Worm (Caenorhabditis elegans) whole organism, L4 larva: ENCODE measurements around the gene ins-9.

Experiments
- F10B5.3 ChIP-seq: sonication (generic microtip); optimal IDR thresholded peaks from 2 replicates; lab custom pipeline; 2016; ENCODE audit warnings: mild to moderate bottlenecking, missing genetic modification characterization, missing compliant biosample characterization
- F26F4.8 ChIP-seq: fragments of 200-800 bp; sonication (Bioruptor generic); conservative IDR thresholded peaks from 2 replicates; pipeline ENCODE4 v1.3.6; 2022; ENCODE audit warnings: missing genetic modification characterization, missing compliant biosample characterization
- F49E8.2 ChIP-seq: sonication (generic microtip); optimal IDR thresholded peaks from 2 replicates; lab custom pipeline; 2016; ENCODE audit warnings: missing compliant biosample characterization, mild to moderate bottlenecking, missing genetic modification characterization, borderline replicate concordance
- Y105C5A.15 ChIP-seq: fragments of 200-800 bp; sonication (Bioruptor generic); IDR thresholded peaks from 2 replicates; pipeline ENCODE4 v1.3.6; 2022; ENCODE audit warnings: missing genetic modification characterization, missing compliant biosample characterization
- Y48G9A.11 ChIP-seq: fragments of 200-800 bp; sonication (Bioruptor generic); IDR thresholded peaks from 2 replicates; pipeline ENCODE4 v1.3.6; 2022; ENCODE audit warnings: missing genetic modification reagents, missing genetic modification characterization, missing compliant biosample characterization
- aha-1 ChIP-seq: fragments of 150-350 bp; peaks from one replicate; lab custom pipeline; 2014; ENCODE audit warnings: missing biosample characterization, missing genetic modification characterization
- aly-2 ChIP-seq: sonication (generic microtip); optimal IDR thresholded peaks from 2 replicates; lab custom pipeline; 2018; ENCODE audit warnings: missing biosample characterization, missing genetic modification characterization
- ama-1 ChIP-seq: fragments of 150-350 bp; optimal IDR thresholded peaks from 2 replicates; lab custom pipeline; 2014; ENCODE audit warnings: inconsistent platforms, mixed read lengths
- arid-1 ChIP-seq: fragments of 200-800 bp; sonication (Bioruptor generic); conservative IDR thresholded peaks from 2 replicates; pipeline ENCODE4 v1.3.6; 2022; ENCODE audit warnings: missing genetic modification reagents, missing genetic modification characterization, missing compliant biosample characterization
- attf-4 ChIP-seq: sonication (generic microtip); optimal IDR thresholded peaks from 3 replicates; lab custom pipeline; 2017; ENCODE audit warnings: missing biosample characterization, missing genetic modification characterization
- ceh-28 ChIP-seq: fragments of 150-350 bp; optimal IDR thresholded peaks from 2 replicates; lab custom pipeline; 2014; ENCODE audit warnings: missing biosample characterization, missing genetic modification reagents, missing genetic modification characterization
- ceh-32 ChIP-seq: sonication (generic microtip); optimal IDR thresholded peaks from 2 replicates; lab custom pipeline; 2016; ENCODE audit warnings: mild to moderate bottlenecking, missing genetic modification characterization, missing compliant biosample characterization; ENCODE audit not compliant: poor library complexity
- cey-2 ChIP-seq: sonication (generic microtip); optimal IDR thresholded peaks from 3 replicates; lab custom pipeline; 2017; ENCODE audit warnings: missing genetic modification characterization, mild to moderate bottlenecking, missing compliant biosample characterization, antibody characterized with exemption, borderline replicate concordance; ENCODE audit not compliant: insufficient read depth
- daf-12 ChIP-seq: fragments of 150-350 bp; optimal IDR thresholded peaks from 2 replicates; lab custom pipeline; 2014; ENCODE audit warnings: missing biosample characterization, missing genetic modification reagents, missing genetic modification characterization
- daf-19 ChIP-seq: fragments of 200-800 bp; sonication (Bioruptor generic); conservative IDR thresholded peaks from 2 replicates; pipeline ENCODE4 v1.3.6; 2022; ENCODE audit warnings: missing genetic modification characterization, missing compliant biosample characterization
- dmd-6 ChIP-seq: fragments of 200-800 bp; sonication (Bioruptor generic); IDR thresholded peaks from 2 replicates; pipeline ENCODE4 v1.3.6; 2022; ENCODE audit warnings: missing genetic modification reagents, missing genetic modification characterization, missing compliant biosample characterization
- dmd-8 ChIP-seq: fragments of 200-800 bp; sonication (Bioruptor generic); IDR thresholded peaks from 2 replicates; pipeline ENCODE4 v1.3.6; 2022; ENCODE audit warnings: missing genetic modification characterization, missing compliant biosample characterization
- dmd-9 ChIP-seq: fragments of 200-800 bp; sonication (Bioruptor generic); IDR thresholded peaks from 2 replicates; pipeline ENCODE4 v1.3.6; 2022; ENCODE audit warnings: missing genetic modification reagents, missing genetic modification characterization, missing compliant biosample characterization
- fos-1 ChIP-seq: fragments of 150-350 bp; optimal IDR thresholded peaks from 2 replicates; lab custom pipeline; 2014; ENCODE audit warnings: missing biosample characterization, missing genetic modification characterization
- gei-8 ChIP-seq: fragments of 200-800 bp; sonication (Bioruptor generic); optimal IDR thresholded peaks from 2 replicates; lab custom pipeline; 2018; ENCODE audit warnings: mild to moderate bottlenecking, missing genetic modification characterization, missing compliant biosample characterization
- hmg-1.1 ChIP-seq: fragments of 200-800 bp; sonication (Bioruptor generic); IDR thresholded peaks from 2 replicates; pipeline ENCODE4 v1.3.6; 2022; ENCODE audit warnings: missing genetic modification reagents, missing genetic modification characterization, missing compliant biosample characterization
- lim-7 ChIP-seq: fragments of 200-800 bp; sonication (Bioruptor generic); IDR thresholded peaks from 2 replicates; pipeline ENCODE4 v1.3.6; 2022; ENCODE audit warnings: missing genetic modification characterization, missing compliant biosample characterization
- lin-15B ChIP-seq: fragments of 150-350 bp; sonication (generic microtip); optimal IDR thresholded peaks from 3 replicates; lab custom pipeline; 2014; ENCODE audit warnings: missing biosample characterization, missing genetic modification characterization
- lin-29 ChIP-seq: fragments of 200-800 bp; sonication (Bioruptor generic); IDR thresholded peaks from 2 replicates; pipeline ENCODE4 v1.3.6; 2022; ENCODE audit warnings: missing genetic modification reagents, missing genetic modification characterization, missing compliant biosample characterization
- lin-38 ChIP-seq: fragments of 200-800 bp; sonication (Bioruptor generic); IDR thresholded peaks from 2 replicates; pipeline ENCODE4 v1.3.6; 2022; ENCODE audit warnings: missing genetic modification reagents, missing genetic modification characterization, missing compliant biosample characterization
- lir-3 ChIP-seq: sonication (generic microtip); optimal IDR thresholded peaks from 2 replicates; lab custom pipeline; 2016; ENCODE audit warnings: mild to moderate bottlenecking, missing genetic modification characterization, missing compliant biosample characterization
- lsy-2 ChIP-seq, 2 experiments: fragments of 150-350 bp in 1 of 2; sonication (generic microtip) in 1 of 2; optimal IDR thresholded peaks; 2 replicates each; lab custom pipeline; 2014 to 2017; ENCODE audit warnings: missing biosample characterization in 2 of 2, missing genetic modification characterization in 2 of 2
- madf-5 ChIP-seq, 2 experiments: fragments of 200-800 bp; sonication (Bioruptor generic); IDR thresholded peaks; 2 replicates each; pipeline ENCODE4 v1.3.6; 2022; ENCODE audit warnings: missing compliant biosample characterization in 2 of 2, missing genetic modification characterization in 2 of 2
- madf-9 ChIP-seq: fragments of 200-800 bp; sonication (Bioruptor generic); conservative IDR thresholded peaks from 2 replicates; pipeline ENCODE4 v1.3.6; 2022; ENCODE audit warnings: missing genetic modification reagents, missing genetic modification characterization, missing compliant biosample characterization
- mdl-1 ChIP-seq, 2 experiments: fragments of 150-350 bp in 1 of 2; sonication (generic microtip) in 1 of 2; optimal IDR thresholded peaks; 2 replicates each; lab custom pipeline; 2014 to 2017; ENCODE audit warnings: missing biosample characterization in 2 of 2, missing genetic modification characterization in 2 of 2
- mep-1 ChIP-seq: fragments of 150-350 bp; sonication (generic microtip); optimal IDR thresholded peaks from 3 replicates; lab custom pipeline; 2014; ENCODE audit warnings: missing biosample characterization, missing genetic modification characterization
- mes-2 ChIP-seq: sonication (generic microtip); optimal IDR thresholded peaks from 2 replicates; lab custom pipeline; 2016; ENCODE audit warnings: missing genotype, mild to moderate bottlenecking, missing genetic modification characterization, missing compliant biosample characterization; ENCODE audit not compliant: poor library complexity, severe bottlenecking
- mxl-2 ChIP-seq: fragments of 200-800 bp; sonication (Bioruptor generic); conservative IDR thresholded peaks from 2 replicates; pipeline ENCODE4 v1.3.6; 2022; ENCODE audit warnings: missing genetic modification reagents, missing genetic modification characterization, missing compliant biosample characterization
- nhr-28 ChIP-seq: fragments of 150-350 bp; optimal IDR thresholded peaks from 2 replicates; lab custom pipeline; 2014; ENCODE audit warnings: missing biosample characterization, missing genetic modification characterization
- nhr-42 ChIP-seq: fragments of 200-800 bp; sonication (Bioruptor generic); IDR thresholded peaks from 2 replicates; pipeline ENCODE4 v1.3.6; 2022; ENCODE audit warnings: missing genetic modification characterization, missing compliant biosample characterization
- nhr-48 ChIP-seq: sonication (generic microtip); optimal IDR thresholded peaks from 2 replicates; lab custom pipeline; 2016; ENCODE audit warnings: mild to moderate bottlenecking, missing genetic modification characterization, missing compliant biosample characterization
- nhr-76 ChIP-seq: fragments of 150-350 bp; optimal IDR thresholded peaks from 2 replicates; lab custom pipeline; 2014; ENCODE audit warnings: missing biosample characterization, missing genetic modification characterization
- pha-4 ChIP-seq, 2 experiments: fragments of 150-350 bp in 1 of 2; fragments of 200-800 bp in 1 of 2; sonication (Bioruptor generic) in 1 of 2; IDR thresholded peaks in 1 of 2; optimal IDR thresholded peaks in 1 of 2; 2 replicates each; pipeline versions ENCODE4 v1.3.6 to Lab custom; 2014 to 2022; ENCODE audit warnings: missing genetic modification characterization in 2 of 2, missing genetic modification reagents in 2 of 2, missing biosample characterization in 1 of 2, missing compliant biosample characterization in 1 of 2
- php-3 ChIP-seq: fragments of 200-800 bp; sonication (Bioruptor generic); IDR thresholded peaks from 2 replicates; pipeline ENCODE4 v1.3.6; 2022; ENCODE audit warnings: missing genetic modification reagents, missing genetic modification characterization, missing compliant biosample characterization
- pqm-1 ChIP-seq: sonication (generic microtip); optimal IDR thresholded peaks from 2 replicates; lab custom pipeline; 2017; ENCODE audit warnings: missing biosample characterization, missing genetic modification characterization
- saeg-2 ChIP-seq: fragments of 200-800 bp; sonication (Bioruptor generic); IDR thresholded peaks from 2 replicates; pipeline ENCODE4 v1.3.6; 2022; ENCODE audit warnings: missing genetic modification reagents, missing genetic modification characterization, missing compliant biosample characterization
- snpc-4 ChIP-seq: fragments of 150-350 bp; optimal IDR thresholded peaks from 2 replicates; lab custom pipeline; 2014; ENCODE audit warnings: missing biosample characterization, missing genetic modification characterization
- spr-3 ChIP-seq: fragments of 200-800 bp; sonication (Bioruptor generic); optimal IDR thresholded peaks from 2 replicates; lab custom pipeline; 2018; ENCODE audit warnings: mild to moderate bottlenecking, missing genetic modification characterization, missing compliant biosample characterization
- tag-97 ChIP-seq: fragments of 200-800 bp; sonication (Bioruptor generic); IDR thresholded peaks from 2 replicates; pipeline ENCODE4 v1.3.6; 2022; ENCODE audit warnings: missing genetic modification characterization, missing compliant biosample characterization
- tra-1 ChIP-seq: fragments of 200-800 bp; sonication (Bioruptor generic); IDR thresholded peaks from 2 replicates; pipeline ENCODE4 v1.3.6; 2022; ENCODE audit warnings: missing genetic modification reagents, missing genetic modification characterization, missing compliant biosample characterization
- unc-39 ChIP-seq: sonication (generic microtip); optimal IDR thresholded peaks from 2 replicates; lab custom pipeline; 2017; ENCODE audit warnings: missing biosample characterization, missing genetic modification characterization
- unc-62 ChIP-seq, 3 experiments: fragments of 150-350 bp in 1 of 3; sonication (generic microtip); optimal IDR thresholded peaks in 2 of 3; peaks in 1 of 3; 1 replicate in 1 of 3; 2 replicates in 2 of 3; lab custom pipeline; 2014 to 2017; ENCODE audit warnings: missing biosample characterization in 3 of 3, missing genetic modification characterization in 3 of 3, missing genetic modification reagents in 3 of 3, missing genotype in 1 of 3
- ztf-11 ChIP-seq: fragments of 150-350 bp; optimal IDR thresholded peaks from 2 replicates; lab custom pipeline; 2014; ENCODE audit warnings: missing biosample characterization, missing genetic modification characterization
- ztf-7 ChIP-seq: fragments of 150-350 bp; optimal IDR thresholded peaks from 2 replicates; lab custom pipeline; 2014; ENCODE audit warnings: missing biosample characterization, missing genetic modification characterization

ins-9 gene

ce11 chrX:8866563-8866962 lies at the start of gene ins-9:
ins-9 (minus strand) TSS chrX:8866663.
- TF ChIP-seq dmd-8 (no peak), aha-1 (tag; lab: Kevin White, UChicago) (no peak), ama-1 (lab: Kevin White, UChicago) (no peak), unc-39 (tag; lab: Kevin White, UChicago) (no peak), Y105C5A.15 (GFP tag; lab: Robert Waterston, UW) (no peak), daf-12 (tag; lab: Kevin White, UChicago) (no peak), nhr-48 (no peak), mxl-2 (GFP tag; lab: Robert Waterston, UW) (no peak), mes-2 (no peak), php-3 (no peak), fos-1 (tag; lab: Kevin White, UChicago) (no peak), lin-38 (no peak), madf-5 (GFP tag; IDR thresholded peaks at IDR 0.05; lab: Robert Waterston, UW) (no peak)
- TF ChIP-seq, all 104 proteins: peak for 0

ce11 chrX:8911077-8911476 lies 44.6 kb upstream of the ins-9 start, which contains the start of gene cyn-8:
cyn-8 (plus strand) TSS chrX:8911293.
- no peak for TF ChIP-seq spr-3
- TF ChIP-seq daf-12 (tag; lab: Kevin White, UChicago): no peak
- no peak for TF ChIP-seq dmd-9
- no peak for TF ChIP-seq ztf-7 (tag; lab: Kevin White, UChicago)
- no peak for TF ChIP-seq ama-1 (lab: Kevin White, UChicago)
- peak in 1 of 2 experiments; percentile 8 for TF ChIP-seq mdl-1 (tag; optimal IDR thresholded peaks at IDR 0.05; lab: Kevin White, UChicago)
- no peak for TF ChIP-seq F26F4.8 (GFP tag; lab: Robert Waterston, UW)
- no peak for TF ChIP-seq attf-4
- TF ChIP-seq lsy-2 (tag; optimal IDR thresholded peaks at IDR 0.05; lab: Kevin White, UChicago): no peak
- TF ChIP-seq pqm-1 (tag; lab: Kevin White, UChicago): peak; percentile 25
- TF ChIP-seq ceh-32 (tag; lab: Kevin White, UChicago): no peak
- TF ChIP-seq saeg-2 (GFP tag; lab: Robert Waterston, UW): no peak
- no peak for TF ChIP-seq arid-1 (GFP tag; lab: Robert Waterston, UW)
- TF ChIP-seq madf-9 (GFP tag; lab: Robert Waterston, UW): no peak
- TF ChIP-seq daf-19 (GFP tag; lab: Robert Waterston, UW): no peak
- no peak for TF ChIP-seq lim-7 (GFP tag; lab: Robert Waterston, UW)
- no peak for TF ChIP-seq pha-4 (GFP tag; IDR thresholded peaks at IDR 0.05; lab: Robert Waterston, UW)
- peak; percentile 2 for TF ChIP-seq pha-4 (tag; optimal IDR thresholded peaks at IDR 0.05; lab: Kevin White, UChicago)
- TF ChIP-seq nhr-42 (GFP tag; lab: Robert Waterston, UW): no peak
- TF ChIP-seq unc-62 (GFP tag; optimal IDR thresholded peaks at IDR 0.05 in 1 of 2; lab: Kevin White, UChicago): peak in 1 of 2 experiments; percentile 69
- TF ChIP-seq unc-62 (tag; optimal IDR thresholded peaks at IDR 0.05; lab: Kevin White, UChicago): no peak
- no peak for TF ChIP-seq tag-97 (GFP tag; lab: Robert Waterston, UW)
- no peak for TF ChIP-seq lin-15B (tag; lab: Kevin White, UChicago)
- TF ChIP-seq lin-29 (GFP tag; lab: Robert Waterston, UW): no peak
- TF ChIP-seq dmd-6 (GFP tag; lab: Robert Waterston, UW): no peak; the same call in 1 of the 2 replicates
- no peak for TF ChIP-seq gei-8 (GFP tag; lab: Kevin White, UChicago)
- no peak for TF ChIP-seq F10B5.3
- TF ChIP-seq snpc-4 (tag; lab: Kevin White, UChicago): no peak
- no peak for TF ChIP-seq ztf-11 (tag; lab: Kevin White, UChicago)
- no peak for TF ChIP-seq nhr-28 (tag; lab: Kevin White, UChicago)
- no peak for TF ChIP-seq Y48G9A.11 (GFP tag; lab: Robert Waterston, UW)
- no peak for TF ChIP-seq ceh-28 (tag; lab: Kevin White, UChicago)
- peak; percentile 92 for TF ChIP-seq lin-38
- TF ChIP-seq mep-1 (tag; lab: Kevin White, UChicago): no peak
- no peak for TF ChIP-seq F49E8.2 (tag; lab: Kevin White, UChicago)
- TF ChIP-seq mes-2: no peak
- 0 out of 2 replicates have a peak, but pooled peaks have one; percentile 48 for TF ChIP-seq hmg-1.1 (GFP tag; lab: Robert Waterston, UW)
- TF ChIP-seq tra-1 (GFP tag; lab: Robert Waterston, UW): no peak
- TF ChIP-seq nhr-76 (tag; lab: Kevin White, UChicago): no peak
- TF ChIP-seq aly-2 (tag; lab: Kevin White, UChicago): no peak
- no peak for TF ChIP-seq cey-2 (tag; lab: Kevin White, UChicago)
- TF ChIP-seq lir-3 (tag; lab: Kevin White, UChicago): no peak
- no peak for TF ChIP-seq unc-39 (tag; lab: Kevin White, UChicago)
